Worm (Caenorhabditis elegans): ENCODE results near the gene pals-30.

DNA sequence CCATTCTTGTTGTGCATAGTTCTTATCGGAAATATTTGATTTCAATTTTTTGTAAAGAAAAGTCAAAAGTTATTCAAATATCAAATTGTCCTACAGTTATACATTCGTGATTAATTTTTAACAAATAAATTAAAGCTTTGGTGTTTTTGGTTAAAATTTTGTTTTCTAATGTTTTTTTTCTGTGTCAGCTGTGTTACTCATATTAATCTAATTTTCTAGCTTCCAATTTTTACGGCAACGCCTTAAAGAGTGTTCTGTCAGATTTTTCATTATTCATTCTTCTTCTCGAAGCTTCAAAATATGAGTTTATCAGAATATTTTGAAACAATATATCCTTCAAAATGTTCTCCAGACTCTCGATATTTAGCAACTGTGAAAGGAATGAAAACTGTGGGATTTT is 28.2 kb downstream of the pals-30 start, which contains the start of gene srh-63:
- TF ChIP-seq egl-27 (tag; optimal IDR thresholded peaks at IDR 0.05) (no peak), nhr-77 (tag; optimal IDR thresholded peaks at IDR 0.05) (no peak), ZK337.2 (GFP tag; IDR thresholded peaks at IDR 0.05) (no peak), ceh-28 (tag; optimal IDR thresholded peaks at IDR 0.05) (no peak), lsy-2 (tag; optimal IDR thresholded peaks at IDR 0.05) (no peak), Y5F2A.4 (GFP tag; optimal IDR thresholded peaks at IDR 0.05) (no peak), unc-62 (GFP tag; optimal IDR thresholded peaks at IDR 0.05 in 1 of 2) (no peak), unc-62 (tag; optimal IDR thresholded peaks at IDR 0.05) (no peak), ZK546.5 (tag; optimal IDR thresholded peaks at IDR 0.05) (no peak), nhr-237 (tag; optimal IDR thresholded peaks at IDR 0.05) (no peak), unc-130 (GFP tag; optimal IDR thresholded peaks at IDR 0.05) (no peak)
